Fruit fly (Drosophila melanogaster): Measurements from ENCODE around the gene Ref2.
A peak's percentile ranks its signal among the peaks of the same experiment; 100 is the strongest.

Ref2 gene

DNA sequence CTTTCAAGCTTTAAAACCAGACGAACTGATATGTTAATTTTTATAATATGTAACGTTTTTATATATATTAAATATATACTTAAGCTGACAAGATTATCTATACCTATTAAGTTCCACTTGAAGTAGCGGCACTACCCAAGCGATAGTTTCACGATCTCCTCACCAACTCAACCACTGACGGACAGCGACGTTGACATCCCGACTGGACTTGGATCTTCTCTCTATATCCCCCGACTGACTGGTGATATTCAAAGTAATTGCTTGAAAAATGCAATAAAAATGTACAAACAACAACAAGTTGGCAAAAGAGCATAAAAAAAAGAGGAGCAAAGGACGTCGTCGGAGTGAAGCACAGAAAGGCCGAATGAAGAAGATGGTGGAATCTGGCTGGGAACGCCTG lies at the start of gene Ref2:
Gene Ref2 (minus strand): TSS at position 101 of the 400 bp plus-strand sequence.
- TF ChIP-seq CG15479 (GFP tag; optimal IDR thresholded peaks at IDR 0.05) = no peak
- no peak for TF ChIP-seq HLH4C (GFP tag; IDR thresholded peaks at IDR 0.05; ENCODE audit: partially characterized antibody)
- no peak for TF ChIP-seq MTF-1 (GFP tag; optimal IDR thresholded peaks at IDR 0.05; ENCODE audit: borderline replicate concordance)

DNA sequence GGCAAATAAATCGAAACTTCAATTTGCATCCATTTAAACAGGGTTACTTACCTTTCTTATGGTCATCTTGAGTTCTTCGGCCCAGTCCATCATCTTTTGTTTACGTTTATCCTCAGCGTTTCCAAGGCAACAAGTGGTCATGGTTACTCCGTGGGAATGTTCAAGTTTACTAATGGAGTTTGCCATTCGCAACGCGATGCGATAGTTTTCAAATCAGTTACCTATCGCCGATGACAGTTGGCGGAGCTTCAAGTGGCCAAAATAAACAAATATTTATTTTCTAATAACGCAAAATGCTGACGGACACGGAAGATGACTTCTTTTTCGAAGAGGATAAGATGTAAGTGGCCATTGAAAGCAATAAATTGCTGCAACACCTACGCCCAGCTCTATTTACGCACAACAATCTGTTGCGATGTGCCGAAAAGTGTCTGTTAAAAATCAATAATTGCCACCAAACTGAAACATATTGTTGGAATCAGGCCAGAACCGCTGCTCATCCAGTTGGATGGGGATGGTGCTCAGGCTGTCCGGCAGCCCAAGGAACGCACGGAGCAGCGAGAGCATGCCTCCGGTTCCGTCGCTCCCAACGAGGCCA lies 48.8 kb upstream of the Ref2 start, which contains the start of the genes IFT43 and PICK1:
Gene IFT43 (minus strand): TSS at position 166 of the 598 bp plus-strand sequence.
Gene PICK1 (plus strand): TSS at position 211 of the 598 bp plus-strand sequence.
- no peak for TF ChIP-seq CG5180 (GFP tag; optimal IDR thresholded peaks at IDR 0.05)
- TF ChIP-seq ems (GFP tag; optimal IDR thresholded peaks at IDR 0.05) = no peak
- no peak for TF ChIP-seq Gug (GFP tag; IDR thresholded peaks at IDR 0.05)
- TF ChIP-seq CG4424 (GFP tag; optimal IDR thresholded peaks at IDR 0.05) = no peak
- TF ChIP-seq crp (GFP tag; optimal IDR thresholded peaks at IDR 0.05) = no peak
- no peak for TF ChIP-seq CkIIα-i1 (GFP tag; IDR thresholded peaks at IDR 0.05)
- no peak for TF ChIP-seq CG7987 (GFP tag; optimal IDR thresholded peaks at IDR 0.05)
- TF ChIP-seq HLH4C (GFP tag; IDR thresholded peaks at IDR 0.05; ENCODE audit: partially characterized antibody) = peak; percentile 77
- peak; percentile 79 for TF ChIP-seq CG34224 (GFP tag; IDR thresholded peaks at IDR 0.05; ENCODE audit: partially characterized antibody)
- no peak for TF ChIP-seq Blimp-1 (GFP tag; optimal IDR thresholded peaks at IDR 0.05)
- no peak for TF ChIP-seq gcm2 (GFP tag; optimal IDR thresholded peaks at IDR 0.05)
- no peak for TF ChIP-seq Six4 (GFP tag; optimal IDR thresholded peaks at IDR 0.05)
- TF ChIP-seq CG32767 (GFP tag; IDR thresholded peaks at IDR 0.05) = no peak
- TF ChIP-seq stc (GFP tag; IDR thresholded peaks at IDR 0.05) = no peak
- peak; percentile 52 for TF ChIP-seq CG2129 (GFP tag; IDR thresholded peaks at IDR 0.05; ENCODE audit: partially characterized antibody)
- TF ChIP-seq sima (GFP tag; optimal IDR thresholded peaks at IDR 0.05) = no peak
- TF ChIP-seq Atf3 (GFP tag; optimal IDR thresholded peaks at IDR 0.05) = no peak
- no peak for TF ChIP-seq ap (GFP tag; IDR thresholded peaks at IDR 0.05)
- TF ChIP-seq Awh (GFP tag; IDR thresholded peaks at IDR 0.05) = no peak
- TF ChIP-seq CG1647 (GFP tag; optimal IDR thresholded peaks at IDR 0.05) = no peak
- TF ChIP-seq NC2α (GFP tag; optimal IDR thresholded peaks at IDR 0.05) = no peak
- TF ChIP-seq CG11696 (GFP tag; IDR thresholded peaks at IDR 0.05) = no peak
- peak; percentile 72 for TF ChIP-seq CG14860 (GFP tag; IDR thresholded peaks at IDR 0.05; ENCODE audit: partially characterized antibody)
- TF ChIP-seq GATAe (GFP tag; conservative IDR thresholded peaks at IDR 0.05) = no peak
- no peak for TF ChIP-seq insv (GFP tag; optimal IDR thresholded peaks at IDR 0.05)
- TF ChIP-seq klu (GFP tag; IDR thresholded peaks at IDR 0.05) = no peak
- no peak for TF ChIP-seq Hr78 (GFP tag; optimal IDR thresholded peaks at IDR 0.05)
- TF ChIP-seq wor (GFP tag; IDR thresholded peaks at IDR 0.05) = no peak
- no peak for TF ChIP-seq Tbp (GFP tag; optimal IDR thresholded peaks at IDR 0.05)
- TF ChIP-seq ftz-f1 (GFP tag; optimal IDR thresholded peaks at IDR 0.05) = peak; percentile 55
- no peak for TF ChIP-seq CG3726 (GFP tag; IDR thresholded peaks at IDR 0.05)
- TF ChIP-seq Neu2 (GFP tag; optimal IDR thresholded peaks at IDR 0.05; ENCODE audit: borderline replicate concordance) = peak; percentile 32
- TF ChIP-seq BEAF-32 (GFP tag; optimal IDR thresholded peaks at IDR 0.05) = peak; percentile 82
- no peak for TF ChIP-seq CG14441 (GFP tag; IDR thresholded peaks at IDR 0.05)
- no peak for TF ChIP-seq jing (GFP tag; optimal IDR thresholded peaks at IDR 0.05)
- no peak for TF ChIP-seq dati (GFP tag; IDR thresholded peaks at IDR 0.05)
- TF ChIP-seq CG4820 (GFP tag; optimal IDR thresholded peaks at IDR 0.05) = no peak
- no peak for TF ChIP-seq CG5953 (GFP tag; IDR thresholded peaks at IDR 0.05)
- peak; percentile 78 for TF ChIP-seq knrl (GFP tag; IDR thresholded peaks at IDR 0.05; ENCODE audit: partially characterized antibody)
- TF ChIP-seq Dll (GFP tag; IDR thresholded peaks at IDR 0.05; ENCODE audit: partially characterized antibody) = peak; percentile 83
- TF ChIP-seq corto (GFP tag; optimal IDR thresholded peaks at IDR 0.05) = no peak
- no peak for TF ChIP-seq so (GFP tag; IDR thresholded peaks at IDR 0.05)
- TF ChIP-seq Meics (GFP tag; optimal IDR thresholded peaks at IDR 0.05) = no peak
- TF ChIP-seq stwl (tag; optimal IDR thresholded peaks at IDR 0.05) = peak; percentile 48
- no peak for TF ChIP-seq tap (tag; optimal IDR thresholded peaks at IDR 0.05)
- TF ChIP-seq grau (tag; optimal IDR thresholded peaks at IDR 0.05) = no peak

All from whole organism, embryonic.